Fruit fly (Drosophila melanogaster): Measurements from ENCODE around the gene cmet.

DNA sequence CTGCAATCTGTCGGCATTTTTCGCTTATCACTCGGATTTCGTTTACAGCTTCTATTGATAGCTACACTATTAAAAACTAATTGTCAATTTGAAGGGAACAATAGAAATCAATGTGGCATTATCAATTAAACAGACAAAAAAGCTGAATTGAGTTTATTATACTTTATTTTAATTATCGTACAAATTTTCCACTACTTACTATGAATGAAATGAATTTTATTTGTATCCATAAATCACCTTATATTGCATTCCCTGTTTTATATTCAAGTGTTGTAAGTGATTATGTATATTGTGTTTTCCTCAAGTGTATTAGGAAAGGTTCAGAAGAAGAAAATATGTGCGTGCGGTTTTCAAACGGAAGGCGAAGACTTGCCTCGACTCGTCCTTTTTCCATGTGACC is 24.9 kb downstream of the cmet start:
- TF ChIP-seq toe (GFP tag; optimal IDR thresholded peaks at IDR 0.05) (no peak), CG7045 (GFP tag; optimal IDR thresholded peaks at IDR 0.05) (no peak), cnc (optimal IDR thresholded peaks at IDR 0.05) (no peak), Hr96 (GFP tag; optimal IDR thresholded peaks at IDR 0.05) (no peak), ovo (GFP tag; optimal IDR thresholded peaks at IDR 0.05) (no peak)
